Worm (Caenorhabditis elegans) whole organism, L1 larva: ENCODE measurements around the gene C24B5.4.

Source experiments
- C04F5.9 ChIP-seq: sonication (generic microtip); optimal IDR thresholded peaks from 2 replicates; lab custom pipeline; 2016; ENCODE audit warnings: missing genetic modification characterization, missing compliant biosample characterization
- C16A3.4 ChIP-seq: fragments of 150-350 bp; optimal IDR thresholded peaks from 2 replicates; lab custom pipeline; 2014; ENCODE audit warnings: missing biosample characterization, missing genetic modification characterization
- aly-2 ChIP-seq: fragments of 150-350 bp; optimal IDR thresholded peaks from 2 replicates; lab custom pipeline; 2014; ENCODE audit warnings: missing biosample characterization, missing genetic modification characterization
- ceh-82 ChIP-seq, 3 experiments: fragments of 150-350 bp in 1 of 3; sonication (generic microtip) in 2 of 3; optimal IDR thresholded peaks; 2 replicates each; lab custom pipeline; 2014 to 2017; ENCODE audit warnings: missing biosample characterization in 3 of 3, missing genetic modification characterization in 3 of 3
- dpl-1 ChIP-seq, 3 experiments: fragments of 150-350 bp in 2 of 3; sonication (generic microtip) in 1 of 3; optimal IDR thresholded peaks; 2 replicates each; lab custom pipeline; 2014 to 2017; ENCODE audit warnings: missing biosample characterization in 3 of 3, missing genetic modification characterization in 3 of 3, missing genetic modification reagents in 3 of 3
- dsc-1 ChIP-seq: sonication (generic microtip); optimal IDR thresholded peaks from 2 replicates; lab custom pipeline; 2016; ENCODE audit warnings: mild to moderate bottlenecking, missing genetic modification characterization, missing compliant biosample characterization
- efl-1 ChIP-seq, 4 experiments: fragments of 150-350 bp; optimal IDR thresholded peaks in 3 of 4; peaks in 1 of 4; 1 replicate in 1 of 4; 2 replicates in 3 of 4; lab custom pipeline; 2014; ENCODE audit warnings: missing biosample characterization in 2 of 4, missing genetic modification characterization in 2 of 4, missing genetic modification reagents in 2 of 4
- efl-3 ChIP-seq: fragments of 200-800 bp; sonication (Bioruptor generic); optimal IDR thresholded peaks from 2 replicates; lab custom pipeline; 2018; ENCODE audit warnings: mild to moderate bottlenecking, missing genetic modification characterization, missing compliant biosample characterization
- egl-13 ChIP-seq: sonication (generic microtip); optimal IDR thresholded peaks from 2 replicates; lab custom pipeline; 2016; ENCODE audit warnings: missing genotype, missing genetic modification reagents, missing genetic modification characterization, missing compliant biosample characterization
- egl-27 ChIP-seq, 2 experiments: fragments of 150-350 bp in 1 of 2; sonication (generic microtip); optimal IDR thresholded peaks; 3 replicates each; lab custom pipeline; 2017 to 2018; ENCODE audit warnings: missing biosample characterization in 2 of 2, missing genetic modification characterization in 2 of 2, missing genetic modification reagents in 2 of 2
- ets-5 ChIP-seq: fragments of 200-800 bp; sonication (Bioruptor generic); IDR thresholded peaks from 2 replicates; pipeline ENCODE4 v1.3.6; 2022; ENCODE audit warnings: missing genetic modification characterization, missing compliant biosample characterization
- fkh-10 ChIP-seq: sonication (generic microtip); optimal IDR thresholded peaks from 2 replicates; lab custom pipeline; 2017; ENCODE audit warnings: missing biosample characterization, missing genetic modification reagents, missing genetic modification characterization
- fkh-8 ChIP-seq: sonication (generic microtip); optimal IDR thresholded peaks from 2 replicates; lab custom pipeline; 2016; ENCODE audit warnings: mild to moderate bottlenecking, missing genetic modification characterization, missing compliant biosample characterization
- hlh-17 ChIP-seq: fragments of 200-800 bp; sonication (Bioruptor generic); optimal IDR thresholded peaks from 2 replicates; lab custom pipeline; 2018; ENCODE audit warnings: missing genetic modification characterization, mild to moderate bottlenecking, missing compliant biosample characterization, moderate library complexity, borderline replicate concordance
- hpl-2 ChIP-seq: fragments of 150-350 bp; optimal IDR thresholded peaks from 2 replicates; lab custom pipeline; 2014; ENCODE audit warnings: missing biosample characterization, missing genetic modification reagents, missing genetic modification characterization
- lin-13 ChIP-seq: fragments of 150-350 bp; optimal IDR thresholded peaks from 2 replicates; lab custom pipeline; 2014; ENCODE audit warnings: missing biosample characterization, missing genetic modification reagents, missing genetic modification characterization
- lin-14 ChIP-seq: fragments of 200-800 bp; sonication (Bioruptor generic); optimal IDR thresholded peaks from 2 replicates; lab custom pipeline; 2018; ENCODE audit warnings: mild to moderate bottlenecking, missing genetic modification characterization, moderate library complexity, missing compliant biosample characterization
- lin-15B ChIP-seq: fragments of 150-350 bp; sonication (generic microtip); optimal IDR thresholded peaks from 3 replicates; lab custom pipeline; 2014; ENCODE audit warnings: missing biosample characterization, missing genetic modification characterization
- mep-1 ChIP-seq: fragments of 150-350 bp; optimal IDR thresholded peaks from 2 replicates; lab custom pipeline; 2014; ENCODE audit warnings: missing biosample characterization, missing genetic modification characterization
- nhr-11 ChIP-seq: fragments of 150-350 bp; optimal IDR thresholded peaks from 2 replicates; lab custom pipeline; 2014; ENCODE audit warnings: missing biosample characterization, missing genetic modification characterization
- nhr-19 ChIP-seq: fragments of 200-800 bp; sonication (Bioruptor generic); conservative IDR thresholded peaks from 2 replicates; pipeline ENCODE4 v1.3.6; 2022; ENCODE audit warnings: missing genetic modification characterization, missing compliant biosample characterization
- nhr-28 ChIP-seq: fragments of 150-350 bp; optimal IDR thresholded peaks from 2 replicates; lab custom pipeline; 2014; ENCODE audit warnings: missing biosample characterization, missing genetic modification characterization
- nhr-47 ChIP-seq: sonication (generic microtip); optimal IDR thresholded peaks from 2 replicates; lab custom pipeline; 2016; ENCODE audit warnings: mild to moderate bottlenecking, missing genetic modification characterization, moderate library complexity, missing compliant biosample characterization
- nhr-71 ChIP-seq: sonication (generic microtip); optimal IDR thresholded peaks from 2 replicates; lab custom pipeline; 2016; ENCODE audit warnings: mild to moderate bottlenecking, missing genetic modification characterization, moderate library complexity, missing compliant biosample characterization
- pag-3 ChIP-seq: sonication (generic microtip); optimal IDR thresholded peaks from 2 replicates; lab custom pipeline; 2017; ENCODE audit warnings: missing genetic modification characterization, mild to moderate bottlenecking, missing compliant biosample characterization, antibody characterized with exemption, borderline replicate concordance; ENCODE audit not compliant: insufficient read depth
- pax-3 ChIP-seq: fragments of 200-800 bp; sonication (Bioruptor generic); optimal IDR thresholded peaks from 2 replicates; lab custom pipeline; 2018; ENCODE audit warnings: mild to moderate bottlenecking, missing genetic modification characterization, moderate library complexity, missing compliant biosample characterization
- pqm-1 ChIP-seq: sonication (generic microtip); optimal IDR thresholded peaks from 3 replicates; lab custom pipeline; 2017; ENCODE audit warnings: missing biosample characterization, missing genetic modification characterization
- rnt-1 ChIP-seq: sonication (generic microtip); optimal IDR thresholded peaks from 2 replicates; lab custom pipeline; 2016; ENCODE audit warnings: mild to moderate bottlenecking, missing genetic modification characterization, moderate library complexity, missing compliant biosample characterization
- skn-1 ChIP-seq: fragments of 150-350 bp; optimal IDR thresholded peaks from 2 replicates; lab custom pipeline; 2014; ENCODE audit warnings: missing biosample characterization, missing genetic modification characterization
- snpc-4 ChIP-seq: fragments of 150-350 bp; optimal IDR thresholded peaks from 2 replicates; lab custom pipeline; 2014; ENCODE audit warnings: missing biosample characterization, missing genetic modification characterization
- sox-4 ChIP-seq: sonication (generic microtip); optimal IDR thresholded peaks from 2 replicates; lab custom pipeline; 2016; ENCODE audit warnings: missing genetic modification characterization, missing compliant biosample characterization
- unc-86 ChIP-seq: sonication (generic microtip); optimal IDR thresholded peaks from 2 replicates; lab custom pipeline; 2016; ENCODE audit warnings: missing genetic modification characterization, missing compliant biosample characterization
- unc-98 ChIP-seq: fragments of 200-800 bp; sonication (Bioruptor generic); IDR thresholded peaks from 2 replicates; pipeline ENCODE4 v1.3.6; 2022; ENCODE audit warnings: missing genetic modification characterization, missing compliant biosample characterization

C24B5.4 gene

ce11 chrV:9198887-9199286 lies 1.8 kb upstream of the C24B5.4 start, which contains the start of gene str-177:
Gene str-177, minus strand, starts transcription at chrV:9198987.
- no peak for TF ChIP-seq egl-27 (tag; optimal IDR thresholded peaks at IDR 0.05; lab: Kevin White, UChicago)
- TF ChIP-seq lin-15B (tag; lab: Kevin White, UChicago) = no peak

ce11 chrV:9194055-9194454 lies 3.1 kb downstream of the C24B5.4 start:
- TF ChIP-seq C04F5.9 (tag; lab: Kevin White, UChicago) (no peak), ets-5 (GFP tag; lab: Robert Waterston, UW) (no peak), rnt-1 (tag; lab: Kevin White, UChicago) (no peak), aly-2 (tag; lab: Kevin White, UChicago) (no peak), egl-13 (tag; lab: Kevin White, UChicago) (peak; percentile 27), fkh-8 (tag; lab: Kevin White, UChicago) (peak; percentile 1), pag-3 (tag; lab: Kevin White, UChicago) (no peak), nhr-19 (GFP tag; lab: Robert Waterston, UW) (no peak), efl-1 (optimal IDR thresholded peaks at IDR 0.05; lab: Kevin White, UChicago) (no peak), efl-1 (GFP tag; optimal IDR thresholded peaks at IDR 0.05 in 1 of 2; lab: Kevin White, UChicago) (peak in 1 of 2 experiments; percentile 17), nhr-28 (tag; lab: Kevin White, UChicago) (no peak), lin-14 (peak; percentile 74), dsc-1 (tag; lab: Kevin White, UChicago) (peak; percentile 25), dpl-1 (GFP tag; optimal IDR thresholded peaks at IDR 0.05; lab: Kevin White, UChicago) (no peak), skn-1 (no peak), ceh-82 (tag; optimal IDR thresholded peaks at IDR 0.05; lab: Kevin White, UChicago) (peak in 1 of 3 experiments; percentile 22), fkh-10 (GFP tag; lab: Kevin White, UChicago) (peak; percentile 53), lin-13 (no peak), nhr-47 (tag; lab: Kevin White, UChicago) (peak; percentile 22)
- TF ChIP-seq, all 84 proteins: peak for 8

ce11 chrV:9191406-9191805 lies 5.7 kb downstream of the C24B5.4 start, which contains the start of gene sphr-1:
Gene sphr-1, plus strand, starts transcription at chrV:9191610.
- no peak for TF ChIP-seq snpc-4 (tag; lab: Kevin White, UChicago)
- no peak for TF ChIP-seq C16A3.4 (tag; lab: Kevin White, UChicago)
- no peak for TF ChIP-seq skn-1
- TF ChIP-seq unc-98 = no peak
- TF ChIP-seq egl-13 (tag; lab: Kevin White, UChicago) = no peak
- TF ChIP-seq nhr-11 (tag; lab: Kevin White, UChicago) = no peak
- TF ChIP-seq efl-1 (optimal IDR thresholded peaks at IDR 0.05; lab: Kevin White, UChicago) = peak; percentile 1 to 55
- TF ChIP-seq efl-1 (GFP tag; optimal IDR thresholded peaks at IDR 0.05 in 1 of 2; lab: Kevin White, UChicago) = no peak
- no peak for TF ChIP-seq lin-15B (tag; lab: Kevin White, UChicago)
- TF ChIP-seq unc-86 (tag; lab: Kevin White, UChicago) = no peak
- no peak for TF ChIP-seq ceh-82 (tag; optimal IDR thresholded peaks at IDR 0.05; lab: Kevin White, UChicago)
- no peak for TF ChIP-seq pqm-1 (tag; lab: Kevin White, UChicago)
- peak; percentile 15 for TF ChIP-seq nhr-71 (tag; lab: Kevin White, UChicago)
- peak; percentile 61 for TF ChIP-seq lin-14

ce11 chrV:9186028-9186427 lies 11.1 kb downstream of the C24B5.4 start:
- peak; percentile 14 for TF ChIP-seq fkh-10 (GFP tag; lab: Kevin White, UChicago)
- no peak for TF ChIP-seq lin-15B (tag; lab: Kevin White, UChicago)
- no peak for TF ChIP-seq mep-1 (tag; lab: Kevin White, UChicago)
- no peak for TF ChIP-seq hlh-17 (GFP tag; lab: Kevin White, UChicago)
- TF ChIP-seq dsc-1 (tag; lab: Kevin White, UChicago) = peak; percentile 92
- TF ChIP-seq nhr-71 (tag; lab: Kevin White, UChicago) = peak; percentile 29
- TF ChIP-seq egl-13 (tag; lab: Kevin White, UChicago) = peak; percentile 61
- TF ChIP-seq hpl-2 (GFP tag; lab: Kevin White, UChicago) = no peak
- peak; percentile 48 for TF ChIP-seq sox-4 (tag; lab: Kevin White, UChicago)
- TF ChIP-seq nhr-47 (tag; lab: Kevin White, UChicago) = peak; percentile 42
- TF ChIP-seq efl-3 = no peak
- TF ChIP-seq pax-3 = peak; percentile 59
- TF ChIP-seq efl-1 (optimal IDR thresholded peaks at IDR 0.05; lab: Kevin White, UChicago) = no peak
- TF ChIP-seq efl-1 (GFP tag; optimal IDR thresholded peaks at IDR 0.05 in 1 of 2; lab: Kevin White, UChicago) = peak in 1 of 2 experiments; percentile 59
- peak; percentile 3 for TF ChIP-seq lin-14
- TF ChIP-seq ets-5 (GFP tag; lab: Robert Waterston, UW) = no peak
- TF ChIP-seq fkh-8 (tag; lab: Kevin White, UChicago) = peak; percentile 68
